Fruit fly (Drosophila melanogaster) whole organism, pupa: Measurements from ENCODE around the gene GXIVsPLA2.

Experiments
- CG12605 ChIP-seq: fragments of 200-800 bp; sonication (Bioruptor generic); IDR thresholded peaks from 2 replicates; pipeline ENCODE4 v1.3.6; 2022; ENCODE audit warnings: missing biosample characterization, missing genetic modification characterization
- CG17806 ChIP-seq: fragments of 200-800 bp; sonication (Bioruptor generic); optimal IDR thresholded peaks from 2 replicates; lab custom pipeline; 2018; ENCODE audit warnings: missing biosample characterization, mild to moderate bottlenecking, missing genetic modification characterization, moderate library complexity
- CG4496 ChIP-seq: fragments of 200-800 bp; sonication (Bioruptor generic); IDR thresholded peaks from 3 replicates; pipeline ENCODE4 v1.3.6; 2022; ENCODE audit warnings: missing biosample characterization, missing genetic modification characterization
- D1 ChIP-seq: fragments of 200-800 bp; sonication (Bioruptor generic); optimal IDR thresholded peaks from 2 replicates; lab custom pipeline; 2018; ENCODE audit warnings: missing biosample characterization, mild to moderate bottlenecking, missing genetic modification characterization, moderate library complexity
- EcR ChIP-seq: fragments of 200-800 bp; sonication (Bioruptor generic); optimal IDR thresholded peaks from 3 replicates; lab custom pipeline; 2019; ENCODE audit warnings: missing biosample characterization, missing genetic modification characterization, mild to moderate bottlenecking, moderate library complexity, missing genetic modification reagents
- Pif1A ChIP-seq: fragments of 200-800 bp; sonication (Bioruptor generic); optimal IDR thresholded peaks from 3 replicates; lab custom pipeline; 2016; ENCODE audit warnings: missing biosample characterization, missing genetic modification characterization
- Pif1B ChIP-seq: fragments of 200-800 bp; sonication (Bioruptor generic); optimal IDR thresholded peaks from 3 replicates; lab custom pipeline; 2016; ENCODE audit warnings: missing biosample characterization, missing genetic modification characterization
- Snoo ChIP-seq: fragments of 200-800 bp; sonication (Bioruptor generic); optimal IDR thresholded peaks from 3 replicates; lab custom pipeline; 2017; ENCODE audit warnings: missing biosample characterization, mild to moderate bottlenecking, missing genetic modification characterization, inconsistent platforms
- rn ChIP-seq: fragments of 200-800 bp; sonication (Bioruptor generic); IDR thresholded peaks from 2 replicates; pipeline ENCODE4 v1.3.6; 2022; ENCODE audit warnings: missing biosample characterization, missing genetic modification characterization

dm6 chr3L:15921043-15921621, 33.8 kb upstream of the GXIVsPLA2 start:
- TF ChIP-seq D1: no peak
- TF ChIP-seq Pif1A (GFP tag; lab: Kevin White, UChicago): peak; percentile 23
- TF ChIP-seq Pif1B (GFP tag; lab: Kevin White, UChicago): no peak
- TF ChIP-seq EcR (GFP tag; lab: Kevin White, UChicago): no peak
- TF ChIP-seq CG17806: no peak
- TF ChIP-seq CG4496 (GFP tag; lab: Robert Waterston, UW): no peak
- no peak for TF ChIP-seq CG12605 (GFP tag; lab: Robert Waterston, UW)
- 0 out of 2 replicates have a peak, but pooled peaks have one; percentile 16 for TF ChIP-seq rn (GFP tag; lab: Robert Waterston, UW)
- TF ChIP-seq Snoo: no peak
